Worm (Caenorhabditis elegans) whole organism, L2 larva: ENCODE measurements around the gene sre-27.

ENCODE experiments used
- C34F6.9 ChIP-seq: fragments of 150-350 bp; optimal IDR thresholded peaks from 2 replicates; lab custom pipeline; 2014; ENCODE audit warnings: missing biosample characterization, missing genetic modification characterization
- F13H6.1 ChIP-seq: sonication (generic microtip); optimal IDR thresholded peaks from 2 replicates; lab custom pipeline; 2016; ENCODE audit warnings: missing genetic modification characterization, missing compliant biosample characterization
- R02D3.7 ChIP-seq: fragments of 150-350 bp; optimal IDR thresholded peaks from 2 replicates; lab custom pipeline; 2014; ENCODE audit warnings: missing biosample characterization, missing genetic modification characterization
- ZK546.5 ChIP-seq: sonication (generic microtip); optimal IDR thresholded peaks from 2 replicates; lab custom pipeline; 2017; ENCODE audit warnings: missing biosample characterization, missing genetic modification characterization
- alr-1 ChIP-seq: fragments of 150-350 bp; optimal IDR thresholded peaks from 2 replicates; lab custom pipeline; 2014; ENCODE audit warnings: missing biosample characterization, missing genetic modification characterization
- aly-2 ChIP-seq: fragments of 150-350 bp; optimal IDR thresholded peaks from 2 replicates; lab custom pipeline; 2014; ENCODE audit warnings: missing biosample characterization, missing genetic modification characterization
- blmp-1 ChIP-seq: sonication (generic microtip); optimal IDR thresholded peaks from 2 replicates; lab custom pipeline; 2017; ENCODE audit warnings: missing genetic modification characterization, mild to moderate bottlenecking, missing compliant biosample characterization, antibody characterized with exemption, moderate library complexity; ENCODE audit not compliant: insufficient read depth
- ceh-16 ChIP-seq: fragments of 150-350 bp; optimal IDR thresholded peaks from 2 replicates; lab custom pipeline; 2014; ENCODE audit warnings: missing biosample characterization, missing genetic modification characterization
- ceh-82 ChIP-seq: fragments of 150-350 bp; optimal IDR thresholded peaks from 2 replicates; lab custom pipeline; 2014; ENCODE audit warnings: missing biosample characterization, missing genetic modification characterization
- dmd-4 ChIP-seq: sonication (generic microtip); optimal IDR thresholded peaks from 2 replicates; lab custom pipeline; 2017; ENCODE audit warnings: missing biosample characterization, missing genetic modification characterization
- egl-27 ChIP-seq: sonication (generic microtip); optimal IDR thresholded peaks from 3 replicates; lab custom pipeline; 2017; ENCODE audit warnings: missing biosample characterization, missing genetic modification reagents, missing genetic modification characterization
- elt-1 ChIP-seq: fragments of 150-350 bp; optimal IDR thresholded peaks from 2 replicates; lab custom pipeline; 2014; ENCODE audit warnings: missing biosample characterization, missing genetic modification characterization
- gmeb-1 ChIP-seq: fragments of 150-350 bp; optimal IDR thresholded peaks from 2 replicates; lab custom pipeline; 2014; ENCODE audit warnings: missing biosample characterization, missing genetic modification characterization
- lin-39 ChIP-seq: fragments of 150-350 bp; optimal IDR thresholded peaks from 2 replicates; lab custom pipeline; 2014; ENCODE audit warnings: missing biosample characterization, missing genetic modification reagents, missing genetic modification characterization
- mab-5 ChIP-seq: fragments of 150-350 bp; optimal IDR thresholded peaks from 2 replicates; lab custom pipeline; 2014; ENCODE audit warnings: missing biosample characterization, missing genetic modification characterization
- mdl-1 ChIP-seq, 2 experiments: fragments of 150-350 bp in 1 of 2; sonication (generic microtip) in 1 of 2; optimal IDR thresholded peaks; 2 replicates each; lab custom pipeline; 2017; ENCODE audit warnings: missing biosample characterization in 2 of 2, missing genetic modification characterization in 2 of 2
- nhr-11 ChIP-seq: fragments of 150-350 bp; optimal IDR thresholded peaks from 2 replicates; lab custom pipeline; 2014; ENCODE audit warnings: missing biosample characterization, missing genetic modification characterization
- nhr-129 ChIP-seq: fragments of 150-350 bp; optimal IDR thresholded peaks from 2 replicates; lab custom pipeline; 2014; ENCODE audit warnings: missing biosample characterization, missing genetic modification characterization
- nhr-23 ChIP-seq: fragments of 150-350 bp; optimal IDR thresholded peaks from 2 replicates; lab custom pipeline; 2014; ENCODE audit warnings: missing biosample characterization, missing genetic modification reagents, missing genetic modification characterization
- nhr-237 ChIP-seq: fragments of 150-350 bp; optimal IDR thresholded peaks from 2 replicates; lab custom pipeline; 2014; ENCODE audit warnings: missing biosample characterization, missing genetic modification characterization
- nhr-25 ChIP-seq: fragments of 150-350 bp; sonication (generic microtip); optimal IDR thresholded peaks from 3 replicates; lab custom pipeline; 2014; ENCODE audit warnings: missing biosample characterization, missing genetic modification characterization
- nhr-6 ChIP-seq: fragments of 150-350 bp; optimal IDR thresholded peaks from 2 replicates; lab custom pipeline; 2014; ENCODE audit warnings: missing biosample characterization, missing genetic modification characterization
- nhr-77 ChIP-seq: fragments of 150-350 bp; optimal IDR thresholded peaks from 2 replicates; lab custom pipeline; 2014; ENCODE audit warnings: missing biosample characterization, missing genetic modification characterization
- peb-1 ChIP-seq: fragments of 150-350 bp; optimal IDR thresholded peaks from 2 replicates; lab custom pipeline; 2014; ENCODE audit warnings: missing biosample characterization, missing genetic modification characterization
- skn-1 ChIP-seq: sonication (generic microtip); optimal IDR thresholded peaks from 2 replicates; lab custom pipeline; 2017; ENCODE audit warnings: missing biosample characterization, missing genetic modification characterization
- sma-3 ChIP-seq: sonication (generic microtip); optimal IDR thresholded peaks from 2 replicates; lab custom pipeline; 2016; ENCODE audit warnings: missing genetic modification reagents, missing genetic modification characterization, missing compliant biosample characterization
- sma-9 ChIP-seq, 2 experiments: fragments of 150-350 bp in 1 of 2; sonication (generic microtip) in 1 of 2; optimal IDR thresholded peaks; 2 replicates each; lab custom pipeline; 2014 to 2016; ENCODE audit warnings: missing genetic modification characterization in 2 of 2, mild to moderate bottlenecking in 1 of 2, missing biosample characterization in 1 of 2, missing compliant biosample characterization in 1 of 2, missing genetic modification reagents in 1 of 2, moderate library complexity in 1 of 2
- unc-55 ChIP-seq: fragments of 150-350 bp; sonication (generic microtip); optimal IDR thresholded peaks from 3 replicates; lab custom pipeline; 2014; ENCODE audit warnings: missing biosample characterization, missing genetic modification reagents, missing genetic modification characterization
- unc-62 ChIP-seq: fragments of 150-350 bp; optimal IDR thresholded peaks from 2 replicates; lab custom pipeline; 2014; ENCODE audit warnings: missing biosample characterization, missing genetic modification reagents, missing genetic modification characterization
- zag-1 ChIP-seq: fragments of 150-350 bp; optimal IDR thresholded peaks from 2 replicates; lab custom pipeline; 2014; ENCODE audit warnings: missing biosample characterization, missing genetic modification characterization
- ztf-1 ChIP-seq: fragments of 200-800 bp; sonication (Bioruptor generic); conservative IDR thresholded peaks from 2 replicates; pipeline ENCODE4 v1.3.6; 2022; ENCODE audit warnings: missing genetic modification characterization, missing compliant biosample characterization
- ztf-4 ChIP-seq: fragments of 150-350 bp; optimal IDR thresholded peaks from 2 replicates; lab custom pipeline; 2014; ENCODE audit warnings: missing biosample characterization, missing genetic modification characterization

The sre-27 gene

DNA sequence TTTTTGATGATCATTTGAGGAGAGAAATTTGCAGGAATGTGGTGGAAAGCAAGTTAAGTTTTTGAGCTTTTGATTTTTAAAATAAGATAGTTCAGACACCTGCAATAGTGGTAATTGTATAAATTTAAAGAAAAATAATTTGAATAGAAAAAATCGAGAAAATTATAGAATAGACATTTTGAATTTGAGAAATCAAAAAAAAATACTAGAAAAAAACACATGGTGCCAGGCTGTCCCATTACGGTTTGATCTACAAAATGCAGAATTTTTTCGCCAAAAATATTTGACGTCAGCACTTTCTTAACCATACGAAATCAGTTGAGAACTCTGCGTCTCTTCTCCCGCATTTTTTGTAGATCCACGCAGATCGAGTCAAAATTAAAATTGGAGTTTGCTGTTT is at the start of gene sre-27:
Gene sre-27 (minus strand): TSS at position 101 of the 400 bp plus-strand sequence.
- no peak for TF ChIP-seq egl-27 (tag; lab: Kevin White, UChicago)
- no peak for TF ChIP-seq F13H6.1
- TF ChIP-seq lin-39 (tag; lab: Kevin White, UChicago) = no peak
- no peak for TF ChIP-seq nhr-237

DNA sequence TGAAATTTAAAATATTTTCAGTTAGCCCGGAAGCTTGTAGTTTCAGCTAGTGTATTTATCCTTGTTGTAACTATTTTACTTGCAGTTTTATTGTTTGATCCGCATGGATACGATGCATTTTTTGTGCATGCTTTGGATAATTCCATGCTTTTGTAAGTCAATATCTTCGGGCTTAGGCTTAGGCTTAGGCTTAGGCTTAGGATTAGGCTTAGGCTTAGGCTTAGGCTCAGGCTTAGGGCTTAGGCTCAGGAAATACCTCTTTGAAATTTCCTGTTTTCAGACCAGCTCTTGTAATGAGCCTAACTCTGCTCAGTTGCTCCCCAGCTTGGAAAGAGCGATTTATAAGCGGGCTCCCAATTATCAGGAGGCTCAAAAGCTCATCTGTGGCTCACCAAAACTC is 49.6 kb upstream of the sre-27 start, which contains the start of gene srg-16:
Gene srg-16 (plus strand): TSS at position 87 of the 400 bp plus-strand sequence.
- no peak for TF ChIP-seq blmp-1 (tag; lab: Kevin White, UChicago)
- TF ChIP-seq ceh-16 (tag; lab: Kevin White, UChicago) = no peak
- TF ChIP-seq ztf-4 (tag; lab: Kevin White, UChicago) = no peak
- TF ChIP-seq C34F6.9 (tag; lab: Kevin White, UChicago) = no peak

- TF ChIP-seq aly-2 (tag; lab: Kevin White, UChicago) (no peak), egl-27 (tag; lab: Kevin White, UChicago) (no peak), nhr-129 (no peak), mab-5 (tag; lab: Kevin White, UChicago) (no peak), nhr-25 (no peak), nhr-11 (no peak), elt-1 (no peak), sma-9 (GFP tag; optimal IDR thresholded peaks at IDR 0.05; lab: Kevin White, UChicago) (no peak), sma-9 (tag; optimal IDR thresholded peaks at IDR 0.05; lab: Kevin White, UChicago) (no peak), mdl-1 (tag; optimal IDR thresholded peaks at IDR 0.05; lab: Kevin White, UChicago) (no peak), nhr-23 (no peak), R02D3.7 (tag; lab: Kevin White, UChicago) (no peak), ceh-16 (tag; lab: Kevin White, UChicago) (no peak), nhr-77 (tag; lab: Kevin White, UChicago) (no peak), dmd-4 (tag; lab: Kevin White, UChicago) (no peak), unc-62 (no peak), blmp-1 (tag; lab: Kevin White, UChicago) (no peak)
Observed at ce11 chrII:12465557-12465956, 48.1 kb upstream of the sre-27 start, which contains the start of gene sre-37. TSS of gene sre-37 (plus strand) at chrII:12465857.

DNA sequence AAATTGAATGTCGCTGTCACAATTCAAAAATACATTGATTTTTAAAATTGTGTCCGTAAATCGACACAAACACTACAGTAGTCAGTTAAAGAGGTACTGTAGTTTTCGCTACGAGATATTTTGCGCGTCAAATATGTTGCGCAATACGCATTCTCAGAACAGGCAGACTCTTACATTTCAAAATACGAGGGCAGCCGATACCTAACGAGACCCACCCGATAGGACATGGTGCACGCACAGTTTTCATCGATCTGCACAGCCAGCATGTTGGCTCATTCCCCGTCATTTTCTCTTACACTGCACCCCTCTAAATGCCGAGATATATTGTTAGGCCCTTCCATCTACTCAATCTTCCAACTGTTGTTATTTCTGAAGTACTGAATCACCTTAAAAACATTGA is 44.8 kb upstream of the sre-27 start, which contains the start of gene F15A4.2:
Gene F15A4.2 (plus strand): TSS at position 301 of the 400 bp plus-strand sequence.
- TF ChIP-seq unc-62 = no peak
- TF ChIP-seq unc-55 (GFP tag; lab: Kevin White, UChicago) = no peak
- TF ChIP-seq peb-1 (tag; lab: Kevin White, UChicago) = no peak
- no peak for TF ChIP-seq gmeb-1 (tag; lab: Kevin White, UChicago)
- TF ChIP-seq ZK546.5 (tag; lab: Kevin White, UChicago) = no peak
- TF ChIP-seq nhr-129 = no peak
- TF ChIP-seq sma-3 (GFP tag; lab: Kevin White, UChicago) = no peak
- no peak for TF ChIP-seq ceh-82 (tag; lab: Kevin White, UChicago)
- TF ChIP-seq ztf-1 (GFP tag; lab: Robert Waterston, UW) = no peak
- TF ChIP-seq alr-1 (tag; lab: Kevin White, UChicago) = no peak
- no peak for TF ChIP-seq sma-9 (GFP tag; optimal IDR thresholded peaks at IDR 0.05; lab: Kevin White, UChicago)
- TF ChIP-seq sma-9 (tag; optimal IDR thresholded peaks at IDR 0.05; lab: Kevin White, UChicago) = no peak
- no peak for TF ChIP-seq skn-1 (tag; lab: Kevin White, UChicago)
- no peak for TF ChIP-seq R02D3.7 (tag; lab: Kevin White, UChicago)
- TF ChIP-seq nhr-6 = no peak
- TF ChIP-seq, all 48 proteins: peak for 0

DNA sequence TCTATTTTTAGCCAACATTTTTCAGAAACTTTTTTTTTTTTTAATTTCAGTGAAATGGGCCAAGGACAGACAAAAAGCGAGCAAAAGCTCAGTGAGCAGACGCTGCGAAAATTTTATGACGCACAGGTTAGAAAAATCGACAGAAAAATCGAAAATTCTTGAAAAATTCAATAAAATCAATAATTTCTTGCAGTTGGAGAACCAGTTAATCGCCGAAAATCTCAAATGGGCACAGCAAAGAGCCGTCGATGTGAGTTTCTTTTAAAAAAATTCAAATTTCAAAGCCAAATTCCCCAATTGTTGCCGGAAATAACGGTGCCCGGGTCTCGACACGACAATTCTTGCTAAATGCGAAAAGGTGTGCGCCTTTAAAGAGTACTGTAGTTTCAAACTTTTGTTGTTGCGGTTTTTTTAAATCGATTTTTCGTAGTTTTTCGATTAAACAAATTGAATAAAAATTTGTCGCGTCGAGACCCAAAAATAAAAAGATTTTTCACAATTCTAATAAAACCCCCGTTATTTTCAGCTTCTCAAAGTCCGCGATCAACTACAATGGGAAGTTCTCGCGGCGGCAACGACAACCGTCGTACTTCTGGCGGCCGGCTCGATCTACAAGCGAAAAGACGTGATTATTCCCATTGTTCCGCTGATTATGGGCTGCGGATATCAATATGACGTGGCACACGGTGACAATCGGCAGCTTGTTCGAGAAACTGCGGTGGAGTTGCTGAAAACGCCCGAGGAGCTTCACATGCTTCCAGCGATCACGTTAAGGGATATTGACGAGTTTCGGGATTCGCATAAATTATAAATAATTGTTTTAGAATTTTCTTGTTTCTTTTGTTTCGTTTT is 43.4 kb upstream of the sre-27 start, which contains the start of gene tag-280:
Gene tag-280 (plus strand): TSS at position 51 of the 852 bp plus-strand sequence.
- no peak for TF ChIP-seq ceh-82 (tag; lab: Kevin White, UChicago)
- TF ChIP-seq dmd-4 (tag; lab: Kevin White, UChicago) = no peak
- no peak for TF ChIP-seq mab-5 (tag; lab: Kevin White, UChicago)
- TF ChIP-seq ztf-4 (tag; lab: Kevin White, UChicago) = no peak
- TF ChIP-seq zag-1 = no peak
